Fruit fly (Drosophila melanogaster) whole organism, embryonic: ENCODE data around the gene spd-2.

Source experiments
- CG10274 ChIP-seq: fragments of 200-800 bp; sonication (Bioruptor generic); optimal IDR thresholded peaks from 3 replicates; lab custom pipeline; 2017; ENCODE audit warnings: missing biosample characterization, mild to moderate bottlenecking, missing genetic modification characterization
- CG14050 ChIP-seq: fragments of 200-800 bp; sonication (Bioruptor generic); IDR thresholded peaks from 3 replicates; pipeline ENCODE4 v1.3.6; 2022; ENCODE audit warnings: missing biosample characterization, missing genetic modification characterization
- CG4854 ChIP-seq: fragments of 200-800 bp; sonication (Bioruptor generic); optimal IDR thresholded peaks from 2 replicates; lab custom pipeline; 2016; ENCODE audit warnings: missing biosample characterization, missing genetic modification characterization, inconsistent platforms
- Gsc ChIP-seq: fragments of 200-800 bp; sonication (Bioruptor generic); IDR thresholded peaks from 2 replicates; pipeline ENCODE4 v1.3.6; 2022; ENCODE audit warnings: missing biosample characterization, missing genetic modification characterization
- MESR4 ChIP-seq: fragments of 200-800 bp; sonication (Bioruptor generic); optimal IDR thresholded peaks from 2 replicates; lab custom pipeline; 2018; ENCODE audit warnings: missing biosample characterization, mild to moderate bottlenecking, missing genetic modification characterization, moderate library complexity
- Meics ChIP-seq: fragments of 200-800 bp; sonication (Bioruptor generic); optimal IDR thresholded peaks from 2 replicates; lab custom pipeline; 2017; ENCODE audit warnings: missing biosample characterization, mild to moderate bottlenecking, missing genetic modification characterization
- Myb ChIP-seq: fragments of 200-800 bp; sonication (Bioruptor generic); optimal IDR thresholded peaks from 2 replicates; lab custom pipeline; 2016; ENCODE audit warnings: missing biosample characterization, missing genetic modification characterization
- Stat92E ChIP-seq, 3 experiments: fragments of >200 bp in 2 of 3; fragments of 200-800 bp in 1 of 3; sonication (Bioruptor generic) in 1 of 3; optimal IDR thresholded peaks; 2 replicates each; lab custom pipeline; 2017 to 2019; ENCODE audit warnings: missing biosample characterization in 3 of 3, missing genetic modification characterization in 3 of 3, mild to moderate bottlenecking in 1 of 3, moderate library complexity in 1 of 3
- danr ChIP-seq: fragments of 200-800 bp; sonication (Bioruptor generic); IDR thresholded peaks from 2 replicates; pipeline ENCODE4 v1.3.6; 2022; ENCODE audit warnings: missing biosample characterization, missing genetic modification characterization
- dm ChIP-seq: fragments of 200-800 bp; sonication (Bioruptor generic); optimal IDR thresholded peaks from 3 replicates; lab custom pipeline; 2016; ENCODE audit warnings: missing biosample characterization, missing genetic modification characterization
- luna ChIP-seq: fragments of 200-800 bp; sonication (Bioruptor generic); optimal IDR thresholded peaks from 2 replicates; lab custom pipeline; 2016; ENCODE audit warnings: missing biosample characterization, missing genetic modification characterization

DNA sequence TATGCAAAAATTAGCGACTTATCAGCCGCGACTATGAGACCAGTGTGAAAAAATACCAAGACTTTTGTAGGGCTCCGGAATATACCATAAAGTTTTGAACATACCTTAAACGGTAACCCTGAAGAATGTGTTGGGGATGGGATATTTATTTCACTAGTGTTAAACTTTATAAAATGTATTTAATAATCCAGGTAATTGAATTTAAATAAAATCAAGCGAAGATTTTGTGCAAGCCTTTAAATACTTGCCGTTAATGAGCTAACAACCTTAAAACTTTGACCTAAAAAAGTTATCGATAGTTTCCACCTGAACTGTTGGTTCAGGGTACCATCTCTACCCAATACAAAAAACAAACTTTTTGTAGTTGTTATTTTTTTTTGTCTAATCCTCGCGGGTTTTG, 17.3 kb upstream of the spd-2 start, which contains the start of gene CG4101:
- TF ChIP-seq CG10274 (no peak), danr (GFP tag; lab: Robert Waterston, UW) (peak; percentile 57), CG14050 (peak; percentile 71), luna (GFP tag; lab: Kevin White, UChicago) (peak; percentile 77), MESR4 (no peak), CG4854 (GFP tag; lab: Kevin White, UChicago) (peak; percentile 65), Meics (GFP tag; lab: Kevin White, UChicago) (peak; percentile 69), Stat92E (GFP tag; optimal IDR thresholded peaks at IDR 0.05; lab: Kevin White, UChicago) (no peak), dm (peak; percentile 27), Gsc (GFP tag; lab: Robert Waterston, UW) (peak; percentile 29; the same call in 1 of the 2 replicates), Myb (GFP tag; lab: Kevin White, UChicago) (peak; percentile 62)
